Worm (Caenorhabditis elegans): ENCODE measurements around the gene C49F5.7.
A peak's percentile ranks its signal among the peaks of the same experiment; 100 is the strongest.

C49F5.7 gene

DNA sequence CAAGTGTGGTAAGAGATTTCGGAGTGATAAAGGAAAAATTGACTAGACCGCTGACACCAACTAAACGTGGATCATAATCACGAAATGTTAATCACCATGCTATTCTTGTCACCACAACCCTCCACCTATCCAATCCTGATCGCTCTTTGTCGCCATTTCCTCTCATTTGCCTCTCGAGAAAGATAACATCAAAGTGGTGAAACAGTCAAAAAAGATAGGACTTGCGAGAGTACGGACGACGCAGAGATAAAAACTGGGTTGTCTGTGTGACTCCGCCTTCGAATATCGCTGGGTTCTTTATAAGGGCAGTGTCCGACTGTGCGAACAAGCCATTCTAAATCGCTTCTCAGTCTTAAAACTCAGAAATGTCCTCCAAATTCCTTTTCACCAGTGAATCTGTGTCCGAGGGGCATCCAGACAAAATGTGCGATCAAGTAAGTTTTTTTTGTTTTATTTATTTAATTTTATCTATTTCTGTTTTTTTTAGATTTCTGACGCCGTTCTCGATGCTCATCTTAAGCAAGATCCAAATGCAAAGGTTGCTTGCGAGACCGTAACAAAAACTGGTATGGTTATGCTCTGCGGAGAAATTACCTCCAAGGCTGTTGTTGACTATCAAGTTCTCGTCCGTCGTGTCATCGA, 28.8 kb upstream of the C49F5.7 start, which contains the start of gene sams-1 (continued):
- TF ChIP-seq eor-1 (tag; optimal IDR thresholded peaks at IDR 0.05) (no peak), egl-27 (tag; optimal IDR thresholded peaks at IDR 0.05) (no peak), hmg-11 (tag; optimal IDR thresholded peaks at IDR 0.05) (no peak), ceh-9 (tag; optimal IDR thresholded peaks at IDR 0.05) (no peak), jun-1 (tag; optimal IDR thresholded peaks at IDR 0.05) (no peak), mml-1 (tag; optimal IDR thresholded peaks at IDR 0.05) (no peak), ztf-4 (tag; optimal IDR thresholded peaks at IDR 0.05) (no peak), snpc-4 (tag; optimal IDR thresholded peaks at IDR 0.05) (no peak), sea-2 (GFP tag; optimal IDR thresholded peaks at IDR 0.05) (no peak), unc-39 (tag; optimal IDR thresholded peaks at IDR 0.05) (no peak), nhr-25 (tag; optimal IDR thresholded peaks at IDR 0.05) (peak; percentile 11), elt-1 (tag; optimal IDR thresholded peaks at IDR 0.05) (peak; percentile 76), lin-39 (tag; optimal IDR thresholded peaks at IDR 0.05) (no peak), ceh-28 (tag; optimal IDR thresholded peaks at IDR 0.05) (no peak), egl-5 (tag; optimal IDR thresholded peaks at IDR 0.05) (no peak)

DNA sequence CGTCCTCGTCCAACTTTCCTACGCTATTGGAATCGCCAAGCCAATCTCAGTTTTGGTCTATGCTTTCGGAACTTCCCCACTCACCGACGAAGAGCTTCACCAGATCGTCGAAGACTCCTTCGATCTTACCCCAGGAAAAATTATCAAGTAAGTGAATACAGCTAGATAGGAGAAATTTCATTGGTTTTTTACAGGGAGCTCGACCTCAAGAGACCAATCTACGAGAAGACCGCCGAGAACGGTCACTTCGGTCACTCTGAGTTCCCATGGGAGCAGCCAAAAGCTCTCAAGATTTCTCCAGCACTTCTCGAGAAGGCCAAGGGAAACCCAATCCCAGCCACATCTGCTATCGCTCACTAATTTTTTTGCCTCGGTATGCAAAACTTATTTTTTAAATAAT, 27.6 kb upstream of the C49F5.7 start:
- TF ChIP-seq ama-1 (optimal IDR thresholded peaks at IDR 0.05): no peak
- no peak for TF ChIP-seq lin-15B (tag; optimal IDR thresholded peaks at IDR 0.05)
- TF ChIP-seq ZK546.5 (tag; optimal IDR thresholded peaks at IDR 0.05): no peak
- TF ChIP-seq pha-4 (tag; optimal IDR thresholded peaks at IDR 0.05): no peak
- no peak for TF ChIP-seq aly-2 (tag; optimal IDR thresholded peaks at IDR 0.05)
- TF ChIP-seq tbx-2 (tag; optimal IDR thresholded peaks at IDR 0.05): no peak
- no peak for TF ChIP-seq snpc-4 (tag; optimal IDR thresholded peaks at IDR 0.05)
- no peak for TF ChIP-seq nhr-76 (tag; optimal IDR thresholded peaks at IDR 0.05)
- TF ChIP-seq ceh-28 (tag; optimal IDR thresholded peaks at IDR 0.05): no peak
- no peak for TF ChIP-seq unc-39 (tag; optimal IDR thresholded peaks at IDR 0.05)
- TF ChIP-seq fkh-10 (GFP tag; optimal IDR thresholded peaks at IDR 0.05): no peak
- no peak for TF ChIP-seq hmg-11 (tag; optimal IDR thresholded peaks at IDR 0.05)

DNA sequence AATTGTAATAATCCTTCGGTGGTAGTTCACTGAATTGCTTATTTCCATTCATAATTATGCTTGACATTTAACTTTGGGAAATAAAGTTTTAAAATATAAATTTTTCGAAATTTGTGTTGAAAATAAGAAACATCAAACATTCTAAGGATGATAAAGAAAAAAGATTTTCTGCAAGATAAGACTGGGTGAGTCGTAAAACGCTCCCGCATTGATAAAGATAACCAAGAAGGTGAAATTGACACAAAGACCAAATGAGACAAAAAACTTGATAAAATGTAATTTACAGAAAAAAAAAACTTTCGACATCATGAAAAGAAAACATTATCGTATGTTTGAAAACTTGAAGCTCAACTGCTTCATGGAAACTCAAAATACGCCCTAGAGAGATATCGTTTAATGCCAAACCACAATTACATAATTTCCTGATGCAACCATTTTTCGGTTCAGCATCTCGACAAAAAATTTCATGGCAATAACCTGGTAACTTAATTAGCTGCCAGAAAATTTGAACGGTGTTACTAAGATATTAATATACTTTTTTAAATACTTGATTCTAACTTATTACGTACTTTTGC, 26.5 kb upstream of the C49F5.7 start:
- peak; percentile 52 for TF ChIP-seq nhr-43 (tag; optimal IDR thresholded peaks at IDR 0.05; ENCODE audit: poor library complexity, severe bottlenecking)
- TF ChIP-seq pqm-1 (tag; optimal IDR thresholded peaks at IDR 0.05): peak; percentile 52
- TF ChIP-seq fkh-10 (GFP tag; optimal IDR thresholded peaks at IDR 0.05): no peak
- peak; percentile 37 for TF ChIP-seq ama-1 (optimal IDR thresholded peaks at IDR 0.05)
- peak; percentile 17 for TF ChIP-seq pha-4 (tag; optimal IDR thresholded peaks at IDR 0.05)
- TF ChIP-seq elt-2 (tag; optimal IDR thresholded peaks at IDR 0.05): peak; percentile 91
- no peak for TF ChIP-seq tbx-2 (tag; optimal IDR thresholded peaks at IDR 0.05)
- TF ChIP-seq ceh-9 (tag; optimal IDR thresholded peaks at IDR 0.05): no peak

DNA sequence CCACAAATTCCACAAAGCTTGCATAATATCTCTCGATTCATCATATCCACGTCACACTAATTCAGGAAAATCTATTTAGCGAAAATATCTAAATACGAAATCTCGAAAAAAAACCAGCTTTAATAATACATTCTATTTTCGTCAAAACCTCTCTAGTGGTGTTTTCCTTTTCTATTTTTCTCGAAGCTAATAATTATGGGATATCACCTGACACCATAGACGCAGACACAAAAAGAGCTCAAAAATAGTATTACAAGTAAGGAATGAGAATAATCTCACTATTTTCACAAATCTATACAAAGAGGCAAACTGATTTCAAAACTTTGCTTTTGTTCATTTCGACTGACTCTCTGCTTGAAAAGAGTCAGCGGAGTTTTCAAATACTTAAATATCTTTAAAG, 25.5 kb upstream of the C49F5.7 start:
- TF ChIP-seq ama-1 (optimal IDR thresholded peaks at IDR 0.05) (no peak), ceh-28 (tag; optimal IDR thresholded peaks at IDR 0.05) (no peak), elt-2 (tag; optimal IDR thresholded peaks at IDR 0.05) (no peak), eor-1 (tag; optimal IDR thresholded peaks at IDR 0.05) (no peak), elt-3 (tag; optimal IDR thresholded peaks at IDR 0.05) (no peak), nhr-237 (tag; optimal IDR thresholded peaks at IDR 0.05) (no peak), pqm-1 (tag; optimal IDR thresholded peaks at IDR 0.05) (no peak), ceh-9 (tag; optimal IDR thresholded peaks at IDR 0.05) (no peak), R02D3.7 (tag; optimal IDR thresholded peaks at IDR 0.05) (no peak), lin-15B (tag; optimal IDR thresholded peaks at IDR 0.05) (no peak)

DNA sequence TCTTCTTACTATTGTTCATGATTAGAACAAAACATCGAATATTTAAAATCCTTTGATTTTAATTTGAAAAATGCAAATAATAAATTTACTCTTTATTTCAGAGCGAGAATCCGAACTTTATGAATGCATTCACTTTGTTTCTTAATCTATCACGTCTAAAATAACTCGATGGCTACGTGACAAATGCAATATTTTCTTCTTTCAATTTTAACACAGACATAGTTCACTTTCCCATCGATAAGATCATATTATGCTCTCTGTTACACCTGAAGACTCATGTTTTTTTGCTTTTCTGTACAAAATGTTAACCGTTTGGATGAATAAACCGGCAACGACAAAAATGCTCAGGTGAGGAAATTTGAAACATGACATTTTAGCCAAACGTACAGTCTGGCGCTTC, 25.0 kb upstream of the C49F5.7 start:
- TF ChIP-seq mml-1 (tag; optimal IDR thresholded peaks at IDR 0.05): no peak
- TF ChIP-seq pqm-1 (tag; optimal IDR thresholded peaks at IDR 0.05): peak; percentile 37
- no peak for TF ChIP-seq nhr-43 (tag; optimal IDR thresholded peaks at IDR 0.05; ENCODE audit: poor library complexity, severe bottlenecking)
- TF ChIP-seq elt-2 (tag; optimal IDR thresholded peaks at IDR 0.05): peak; percentile 34

- TF ChIP-seq nfya-1 (tag; optimal IDR thresholded peaks at IDR 0.05; ENCODE audit: insufficient read depth) (no peak), ama-1 (optimal IDR thresholded peaks at IDR 0.05) (peak; percentile 54), hmg-11 (tag; optimal IDR thresholded peaks at IDR 0.05) (no peak)
These were observed 23.3 kb upstream of the C49F5.7 start for ce11 chrX:11971323-11971722.

Measured in whole organism, L3 larva.